Fruit fly (Drosophila melanogaster) whole organism, prepupa: ENCODE data around the gene CG17801.

Experiments
- CG7368 ChIP-seq: fragments of 200-800 bp; sonication (Bioruptor generic); optimal IDR thresholded peaks from 3 replicates; lab custom pipeline; 2016; ENCODE audit warnings: missing biosample characterization, missing genetic modification characterization
- Eip78C ChIP-seq: fragments of 200-800 bp; sonication (Bioruptor generic); peaks from one replicate; lab custom pipeline; 2016; ENCODE audit warnings: missing biosample characterization, missing genetic modification characterization
- Ets21C ChIP-seq: fragments of 200-800 bp; sonication (Bioruptor generic); optimal IDR thresholded peaks from 3 replicates; lab custom pipeline; 2016; ENCODE audit warnings: missing biosample characterization, missing genetic modification characterization
- Gug ChIP-seq: fragments of 200-800 bp; sonication (Bioruptor generic); IDR thresholded peaks from 2 replicates; pipeline ENCODE4 v1.3.6; 2022; ENCODE audit warnings: missing biosample characterization, missing genetic modification characterization
- acj6 ChIP-seq: fragments of 200-800 bp; sonication (Bioruptor generic); optimal IDR thresholded peaks from 3 replicates; lab custom pipeline; 2016; ENCODE audit warnings: missing biosample characterization, missing genetic modification characterization
- esn ChIP-seq: fragments of 200-800 bp; sonication (Bioruptor generic); optimal IDR thresholded peaks from 2 replicates; lab custom pipeline; 2016; ENCODE audit warnings: missing biosample characterization, mild to moderate bottlenecking, missing genetic modification characterization, moderate library complexity
- net ChIP-seq: fragments of 200-800 bp; sonication (Bioruptor generic); optimal IDR thresholded peaks from 3 replicates; lab custom pipeline; 2016; ENCODE audit warnings: missing biosample characterization, missing genetic modification characterization
- svp ChIP-seq: fragments of 200-800 bp; sonication (Bioruptor generic); peaks from one replicate; lab custom pipeline; 2016; ENCODE audit warnings: missing biosample characterization, missing genetic modification characterization

DNA sequence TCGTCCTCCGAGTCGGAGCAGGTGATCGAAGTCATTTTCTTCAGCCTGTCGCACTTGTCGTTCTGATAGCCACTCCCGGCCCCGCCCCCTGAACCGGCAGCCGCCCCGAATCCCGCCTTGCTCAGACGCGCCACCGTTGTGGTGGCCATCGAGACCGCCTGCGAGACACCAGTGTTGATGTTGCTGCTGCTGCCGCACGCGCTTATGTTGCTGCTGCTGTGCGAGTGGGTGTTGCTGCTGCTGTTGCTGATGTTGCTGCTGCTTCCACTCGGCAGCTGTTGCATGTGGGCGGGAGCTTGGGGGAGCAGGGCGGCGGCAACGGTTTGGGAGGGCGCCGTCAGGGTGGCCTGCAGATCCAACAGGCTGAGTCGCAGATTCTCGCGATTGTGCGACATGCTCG, 33.0 kb downstream of the CG17801 start:
- TF ChIP-seq esn (GFP tag; lab: Kevin White, UChicago), result no peak
- no peak for TF ChIP-seq Ets21C
- TF ChIP-seq net (GFP tag; lab: Kevin White, UChicago), result no peak
- no peak for TF ChIP-seq Eip78C
- no peak for TF ChIP-seq CG7368 (GFP tag; lab: Kevin White, UChicago)
- no peak for TF ChIP-seq Gug
- TF ChIP-seq svp (GFP tag; lab: Kevin White, UChicago), result no peak
- TF ChIP-seq acj6, result no peak
